Worm (Caenorhabditis elegans) whole organism, L4 larva: ENCODE measurements around the gene R04E5.7.

Experiments
- ama-1 ChIP-seq: fragments of 150-350 bp; optimal IDR thresholded peaks from 2 replicates; lab custom pipeline; 2014; ENCODE audit warnings: inconsistent platforms, mixed read lengths
- ceh-82 ChIP-seq: sonication (generic microtip); optimal IDR thresholded peaks from 2 replicates; lab custom pipeline; 2017; ENCODE audit warnings: missing biosample characterization, missing genetic modification characterization
- cey-2 ChIP-seq: sonication (generic microtip); optimal IDR thresholded peaks from 3 replicates; lab custom pipeline; 2017; ENCODE audit warnings: missing genetic modification characterization, mild to moderate bottlenecking, missing compliant biosample characterization, antibody characterized with exemption, borderline replicate concordance; ENCODE audit not compliant: insufficient read depth
- nhr-237 ChIP-seq: sonication (generic microtip); optimal IDR thresholded peaks from 2 replicates; lab custom pipeline; 2017; ENCODE audit warnings: missing biosample characterization, missing genetic modification characterization
- snpc-4 ChIP-seq: fragments of 150-350 bp; optimal IDR thresholded peaks from 2 replicates; lab custom pipeline; 2014; ENCODE audit warnings: missing biosample characterization, missing genetic modification characterization

DNA sequence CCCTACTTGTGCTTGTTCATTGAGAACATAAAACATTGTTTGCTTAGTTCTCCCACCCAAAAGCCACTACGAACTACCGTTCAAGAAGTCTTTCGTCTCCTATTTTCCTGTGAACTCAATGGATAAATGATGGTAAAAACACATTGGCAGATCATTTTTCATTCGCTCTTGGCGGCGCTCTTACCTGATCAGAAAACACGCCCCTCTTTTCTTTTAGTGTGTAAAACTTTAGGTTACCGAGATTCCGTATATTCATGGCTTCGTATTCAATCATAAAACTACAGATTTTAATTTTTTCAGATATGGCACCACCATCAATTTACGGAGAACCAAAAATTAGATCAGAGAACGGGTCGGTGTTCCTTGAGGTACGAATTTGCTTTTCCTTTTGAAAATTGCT is 33.5 kb downstream of the R04E5.7 start, which contains the start of gene zig-12:
- TF ChIP-seq nhr-237 (tag; lab: Kevin White, UChicago) (no peak), ama-1 (no peak), cey-2 (tag; lab: Kevin White, UChicago) (no peak), snpc-4 (tag; lab: Kevin White, UChicago) (no peak), ceh-82 (tag; lab: Kevin White, UChicago) (no peak)
